Worm (Caenorhabditis elegans) whole organism, mixed stage, embryonic: Measurements from ENCODE around the gene B0478.3.
A peak's percentile ranks its signal among the peaks of the same experiment; 100 is the strongest.

ENCODE experiments used
- M03D4.4 ChIP-seq: sonication (generic microtip); optimal IDR thresholded peaks from 2 replicates; lab custom pipeline; 2017; ENCODE audit warnings: mild to moderate bottlenecking, missing genetic modification characterization, missing compliant biosample characterization
- bed-3 ChIP-seq: fragments of 200-800 bp; sonication (Bioruptor generic); optimal IDR thresholded peaks from 3 replicates; lab custom pipeline; 2018; ENCODE audit warnings: mild to moderate bottlenecking, missing genetic modification characterization, moderate library complexity, missing compliant biosample characterization
- blmp-1 ChIP-seq: fragments of 150-350 bp; optimal IDR thresholded peaks from 2 replicates; lab custom pipeline; 2014; ENCODE audit warnings: missing biosample characterization, missing genetic modification characterization
- ceh-39 ChIP-seq: fragments of 150-350 bp; optimal IDR thresholded peaks from 2 replicates; lab custom pipeline; 2014; ENCODE audit warnings: missing biosample characterization, missing genetic modification characterization
- ceh-43 ChIP-seq: fragments of 200-800 bp; sonication (Bioruptor generic); optimal IDR thresholded peaks from 2 replicates; lab custom pipeline; 2018; ENCODE audit warnings: mild to moderate bottlenecking, missing genetic modification characterization, moderate library complexity, missing compliant biosample characterization
- ceh-83 ChIP-seq: fragments of 200-800 bp; sonication (Bioruptor generic); optimal IDR thresholded peaks from 2 replicates; lab custom pipeline; 2018; ENCODE audit warnings: mild to moderate bottlenecking, missing genetic modification characterization, missing compliant biosample characterization
- ces-1 ChIP-seq: fragments of 150-350 bp; optimal IDR thresholded peaks from 2 replicates; lab custom pipeline; 2014; ENCODE audit warnings: missing biosample characterization, missing genetic modification reagents, missing genetic modification characterization
- cnd-1 ChIP-seq: fragments of 200-800 bp; sonication (Bioruptor generic); optimal IDR thresholded peaks from 2 replicates; lab custom pipeline; 2018; ENCODE audit warnings: mild to moderate bottlenecking, missing genetic modification characterization, missing compliant biosample characterization
- drap-1 ChIP-seq: fragments of 200-800 bp; sonication (Bioruptor generic); optimal IDR thresholded peaks from 3 replicates; lab custom pipeline; 2018; ENCODE audit warnings: mild to moderate bottlenecking, missing genetic modification characterization, missing compliant biosample characterization
- elt-1 ChIP-seq: sonication (generic microtip); optimal IDR thresholded peaks from 2 replicates; lab custom pipeline; 2017; ENCODE audit warnings: missing genetic modification characterization, mild to moderate bottlenecking, missing compliant biosample characterization, antibody characterized with exemption, moderate library complexity, borderline replicate concordance; ENCODE audit not compliant: insufficient read depth
- elt-3 ChIP-seq: fragments of 150-350 bp; optimal IDR thresholded peaks from 2 replicates; lab custom pipeline; 2014; ENCODE audit warnings: missing biosample characterization, missing genetic modification characterization
- flh-1 ChIP-seq: fragments of 200-800 bp; sonication (Bioruptor generic); optimal IDR thresholded peaks from 2 replicates; lab custom pipeline; 2018; ENCODE audit warnings: mild to moderate bottlenecking, missing genetic modification characterization, moderate library complexity, missing compliant biosample characterization
- ham-2 ChIP-seq: fragments of 200-800 bp; sonication (Bioruptor generic); optimal IDR thresholded peaks from 2 replicates; lab custom pipeline; 2018; ENCODE audit warnings: mild to moderate bottlenecking, missing genetic modification characterization, missing compliant biosample characterization
- hlh-1 ChIP-seq: fragments of 150-350 bp; optimal IDR thresholded peaks from 2 replicates; lab custom pipeline; 2014; ENCODE audit warnings: missing biosample characterization, missing genetic modification reagents, missing genetic modification characterization
- lin-13 ChIP-seq: fragments of 150-350 bp; optimal IDR thresholded peaks from 2 replicates; lab custom pipeline; 2014; ENCODE audit warnings: missing biosample characterization, missing genetic modification characterization
- lin-32 ChIP-seq: fragments of 200-800 bp; sonication (Bioruptor generic); optimal IDR thresholded peaks from 2 replicates; lab custom pipeline; 2018; ENCODE audit warnings: mild to moderate bottlenecking, missing genetic modification characterization, missing compliant biosample characterization
- lsy-2 ChIP-seq: fragments of 150-350 bp; optimal IDR thresholded peaks from 2 replicates; lab custom pipeline; 2014; ENCODE audit warnings: missing biosample characterization, missing genetic modification characterization
- mab-5 ChIP-seq: fragments of 150-350 bp; optimal IDR thresholded peaks from 2 replicates; lab custom pipeline; 2014; ENCODE audit warnings: missing biosample characterization, missing genetic modification characterization
- mep-1 ChIP-seq: fragments of 150-350 bp; optimal IDR thresholded peaks from 2 replicates; lab custom pipeline; 2017; ENCODE audit warnings: missing biosample characterization, missing genetic modification reagents, missing genetic modification characterization, inconsistent platforms
- mls-2 ChIP-seq: sonication (generic microtip); optimal IDR thresholded peaks from 2 replicates; lab custom pipeline; 2016; ENCODE audit warnings: mild to moderate bottlenecking, missing genetic modification characterization, moderate library complexity, missing compliant biosample characterization
- nhr-12 ChIP-seq: fragments of 150-350 bp; optimal IDR thresholded peaks from 2 replicates; lab custom pipeline; 2014; ENCODE audit warnings: missing biosample characterization, missing genetic modification characterization
- nhr-2 ChIP-seq: fragments of 150-350 bp; optimal IDR thresholded peaks from 2 replicates; lab custom pipeline; 2014; ENCODE audit warnings: missing biosample characterization, missing genetic modification characterization
- nhr-237 ChIP-seq: fragments of 150-350 bp; optimal IDR thresholded peaks from 2 replicates; lab custom pipeline; 2014; ENCODE audit warnings: missing biosample characterization, missing genetic modification characterization
- nhr-28 ChIP-seq: fragments of 150-350 bp; optimal IDR thresholded peaks from 2 replicates; lab custom pipeline; 2014; ENCODE audit warnings: missing biosample characterization, missing genetic modification characterization
- nhr-76 ChIP-seq: sonication (generic microtip); optimal IDR thresholded peaks from 2 replicates; lab custom pipeline; 2017; ENCODE audit warnings: missing biosample characterization, missing genetic modification characterization
- pha-4 ChIP-seq: fragments of 150-350 bp; optimal IDR thresholded peaks from 2 replicates; lab custom pipeline; 2018; ENCODE audit warnings: missing biosample characterization, missing genetic modification reagents, missing genetic modification characterization
- sem-2 ChIP-seq: fragments of 200-800 bp; sonication (Bioruptor generic); optimal IDR thresholded peaks from 2 replicates; lab custom pipeline; 2018; ENCODE audit warnings: mild to moderate bottlenecking, missing genetic modification characterization, missing compliant biosample characterization
- snpc-4 ChIP-seq: fragments of 150-350 bp; optimal IDR thresholded peaks from 2 replicates; lab custom pipeline; 2014; ENCODE audit warnings: missing biosample characterization, missing genetic modification characterization
- sptf-1 ChIP-seq: sonication (generic microtip); optimal IDR thresholded peaks from 2 replicates; lab custom pipeline; 2017; ENCODE audit warnings: mild to moderate bottlenecking, missing genetic modification characterization, moderate library complexity, missing compliant biosample characterization
- tbx-8 ChIP-seq: fragments of 200-800 bp; sonication (Bioruptor generic); optimal IDR thresholded peaks from 2 replicates; lab custom pipeline; 2018; ENCODE audit warnings: mild to moderate bottlenecking, missing genetic modification characterization, moderate library complexity, missing compliant biosample characterization
- unc-120 ChIP-seq: sonication (generic microtip); optimal IDR thresholded peaks from 2 replicates; lab custom pipeline; 2017; ENCODE audit warnings: missing genetic modification characterization, missing compliant biosample characterization; ENCODE audit not compliant: poor library complexity, severe bottlenecking
- unc-39 ChIP-seq: fragments of 150-350 bp; optimal IDR thresholded peaks from 2 replicates; lab custom pipeline; 2014; ENCODE audit warnings: missing biosample characterization, missing genetic modification characterization
- unc-62 ChIP-seq: fragments of 150-350 bp; optimal IDR thresholded peaks from 2 replicates; lab custom pipeline; 2014; ENCODE audit warnings: missing biosample characterization, missing genetic modification reagents, missing genetic modification characterization
- zip-8 ChIP-seq: fragments of 150-350 bp; optimal IDR thresholded peaks from 2 replicates; lab custom pipeline; 2014; ENCODE audit warnings: missing biosample characterization, missing genetic modification characterization
- ztf-11 ChIP-seq: fragments of 150-350 bp; optimal IDR thresholded peaks from 2 replicates; lab custom pipeline; 2014; ENCODE audit warnings: missing biosample characterization, missing genetic modification characterization

The B0478.3 gene

ce11 chrIV:6984449-6985380 lies 20.3 kb upstream of the B0478.3 start:
- no peak for TF ChIP-seq bed-3 (GFP tag; lab: Kevin White, UChicago)
- no peak for TF ChIP-seq elt-3
- no peak for TF ChIP-seq ceh-83 (GFP tag; lab: Kevin White, UChicago)
- no peak for TF ChIP-seq ceh-39 (tag; lab: Kevin White, UChicago)
- peak; percentile 63 for TF ChIP-seq cnd-1
- TF ChIP-seq lin-13 (tag; lab: Kevin White, UChicago) = no peak
- TF ChIP-seq lsy-2 = no peak
- no peak for TF ChIP-seq lin-32
- TF ChIP-seq ham-2 = no peak
- no peak for TF ChIP-seq nhr-2
- no peak for TF ChIP-seq snpc-4 (tag; lab: Kevin White, UChicago)
- peak; percentile 7 for TF ChIP-seq sptf-1 (tag; lab: Kevin White, UChicago)
- no peak for TF ChIP-seq zip-8 (tag; lab: Kevin White, UChicago)
- TF ChIP-seq flh-1 = no peak
- no peak for TF ChIP-seq M03D4.4 (tag; lab: Kevin White, UChicago)
- peak; percentile 49 for TF ChIP-seq ces-1 (GFP tag; lab: Kevin White, UChicago)
- TF ChIP-seq nhr-12 (tag; lab: Kevin White, UChicago) = no peak
- peak; percentile 40 for TF ChIP-seq pha-4 (tag; lab: Kevin White, UChicago)
- TF ChIP-seq drap-1 (GFP tag; lab: Kevin White, UChicago) = no peak
- TF ChIP-seq tbx-8 (GFP tag; lab: Kevin White, UChicago) = no peak
- no peak for TF ChIP-seq nhr-76
- no peak for TF ChIP-seq nhr-237 (tag; lab: Kevin White, UChicago)
- no peak for TF ChIP-seq blmp-1 (tag; lab: Kevin White, UChicago)
- TF ChIP-seq mep-1 (tag; lab: Kevin White, UChicago) = no peak
- no peak for TF ChIP-seq sem-2 (GFP tag; lab: Kevin White, UChicago)
- peak; percentile 40 for TF ChIP-seq unc-62 (GFP tag; lab: Kevin White, UChicago)
- no peak for TF ChIP-seq nhr-28 (tag; lab: Kevin White, UChicago)
- no peak for TF ChIP-seq hlh-1 (tag; lab: Kevin White, UChicago)
- TF ChIP-seq elt-1 = peak; percentile 53
- TF ChIP-seq unc-39 = no peak
- TF ChIP-seq ceh-43 (GFP tag; lab: Kevin White, UChicago) = peak; percentile 51
- peak; percentile 8 for TF ChIP-seq mls-2 (tag; lab: Kevin White, UChicago)
- TF ChIP-seq unc-120 (tag; lab: Kevin White, UChicago) = no peak
- peak; percentile 18 for TF ChIP-seq ztf-11 (tag; lab: Kevin White, UChicago)
- no peak for TF ChIP-seq mab-5 (tag; lab: Kevin White, UChicago)

DNA sequence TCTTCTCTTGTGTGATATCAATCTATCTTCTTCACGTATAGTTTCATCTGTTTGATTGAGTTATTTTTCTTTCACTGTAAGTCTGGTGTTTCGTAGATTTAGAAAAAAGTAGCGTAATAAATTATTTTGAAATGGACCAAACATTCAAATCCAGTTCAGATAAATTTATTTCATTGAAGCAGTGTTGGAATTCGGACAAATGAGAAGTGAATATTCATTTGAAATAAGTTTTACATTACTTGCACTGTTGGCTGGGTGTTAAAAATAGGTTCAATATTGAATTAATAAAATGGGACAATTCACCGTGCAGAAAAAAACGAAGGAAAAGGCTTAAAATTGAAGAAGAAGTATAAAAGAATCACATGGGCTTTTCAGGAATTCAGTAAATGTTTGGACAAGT lies 14.2 kb upstream of the B0478.3 start:
- TF ChIP-seq zip-8 (tag; lab: Kevin White, UChicago) = no peak
- TF ChIP-seq, all 35 proteins: peak for 0

- TF ChIP-seq ham-2 (no peak), nhr-237 (tag; lab: Kevin White, UChicago) (no peak), mls-2 (tag; lab: Kevin White, UChicago) (no peak), hlh-1 (tag; lab: Kevin White, UChicago) (no peak), unc-120 (tag; lab: Kevin White, UChicago) (no peak), ztf-11 (tag; lab: Kevin White, UChicago) (no peak)
Observed at ce11 chrIV:6977089-6977558, 12.7 kb upstream of the B0478.3 start, which contains the start of the genes pgl-1 and him-3. TSS of gene pgl-1 (minus strand) at chrIV:6977318. TSS of gene him-3 (plus strand) at chrIV:6977508.
